Fruit fly (Drosophila melanogaster) Kc167 (cell line): ENCODE results near the gene Mur2B.

Experiments
- Sin3A ChIP-seq: fragments of >200 bp; optimal IDR thresholded peaks from 2 replicates; lab custom pipeline; 2018; ENCODE audit warnings: missing external identifiers
- psq ChIP-seq: fragments of >200 bp; optimal IDR thresholded peaks from 2 replicates; lab custom pipeline; 2017; ENCODE audit warnings: missing external identifiers

dm6 chrX:1614357-1614756 lies 54.2 kb downstream of the Mur2B start:
- no peak for TF ChIP-seq Sin3A (lab: Kevin White, UChicago)
- no peak for TF ChIP-seq psq (lab: Kevin White, UChicago)
